Fruit fly (Drosophila melanogaster) whole organism, embryonic: ENCODE data around the gene eIF3l.

Experiments
- Adf1 ChIP-seq: fragments of 200-800 bp; sonication (Bioruptor generic); IDR thresholded peaks from 2 replicates; pipeline ENCODE4 v1.3.6; 2022; ENCODE audit warnings: missing biosample characterization, missing genetic modification characterization
- Atf-2 ChIP-seq: fragments of 200-800 bp; sonication (Bioruptor generic); optimal IDR thresholded peaks from 2 replicates; lab custom pipeline; 2016; ENCODE audit warnings: missing biosample characterization, missing genetic modification characterization
- Atf6 ChIP-seq: fragments of 200-800 bp; sonication (Bioruptor generic); IDR thresholded peaks from 2 replicates; pipeline ENCODE4 v1.3.6; 2022; ENCODE audit warnings: missing biosample characterization, missing genetic modification characterization
- CG10654 ChIP-seq: fragments of 200-800 bp; sonication (Bioruptor generic); optimal IDR thresholded peaks from 2 replicates; lab custom pipeline; 2016; ENCODE audit warnings: missing biosample characterization, missing genetic modification characterization
- CG11695 ChIP-seq: fragments of 200-800 bp; sonication (Bioruptor generic); IDR thresholded peaks from 3 replicates; pipeline ENCODE4 v1.3.6; 2022; ENCODE audit warnings: missing biosample characterization, missing genetic modification characterization
- CG12219 ChIP-seq: fragments of 200-800 bp; sonication (Bioruptor generic); optimal IDR thresholded peaks from 3 replicates; lab custom pipeline; 2018; ENCODE audit warnings: missing biosample characterization, mild to moderate bottlenecking, missing genetic modification characterization
- CG14050 ChIP-seq: fragments of 200-800 bp; sonication (Bioruptor generic); IDR thresholded peaks from 3 replicates; pipeline ENCODE4 v1.3.6; 2022; ENCODE audit warnings: missing biosample characterization, missing genetic modification characterization
- CG14860 ChIP-seq: fragments of 200-800 bp; sonication (Bioruptor generic); IDR thresholded peaks from 3 replicates; pipeline ENCODE4 v1.3.6; 2022; ENCODE audit warnings: missing biosample characterization, missing genetic modification characterization; ENCODE audit not compliant: partially characterized antibody
- CG15601 ChIP-seq: fragments of 200-800 bp; sonication (Bioruptor generic); optimal IDR thresholded peaks from 3 replicates; lab custom pipeline; 2019; ENCODE audit warnings: missing biosample characterization, mild to moderate bottlenecking, missing genetic modification characterization, moderate library complexity
- CG17328 ChIP-seq: fragments of 200-800 bp; sonication (Bioruptor generic); IDR thresholded peaks from 2 replicates; pipeline ENCODE4 v1.3.6; 2022; ENCODE audit warnings: missing biosample characterization, missing genetic modification characterization
- CG1832 ChIP-seq: fragments of 200-800 bp; sonication (Bioruptor generic); optimal IDR thresholded peaks from 2 replicates; lab custom pipeline; 2017; ENCODE audit warnings: missing biosample characterization, mild to moderate bottlenecking, missing genetic modification characterization, inconsistent platforms
- CG2120 ChIP-seq: fragments of 200-800 bp; sonication (Bioruptor generic); optimal IDR thresholded peaks from 3 replicates; lab custom pipeline; 2016; ENCODE audit warnings: missing biosample characterization, missing genetic modification characterization
- CG3163 ChIP-seq: fragments of 200-800 bp; sonication (Bioruptor generic); optimal IDR thresholded peaks from 3 replicates; lab custom pipeline; 2016; ENCODE audit warnings: missing biosample characterization, missing genetic modification characterization
- CG32532 ChIP-seq: fragments of 200-800 bp; sonication (Bioruptor generic); IDR thresholded peaks from 2 replicates; pipeline ENCODE4 v1.3.6; 2022; ENCODE audit warnings: missing biosample characterization, missing genetic modification characterization
- CG32767 ChIP-seq: fragments of 200-800 bp; sonication (Bioruptor generic); IDR thresholded peaks from 2 replicates; pipeline ENCODE4 v1.3.6; 2022; ENCODE audit warnings: missing biosample characterization, missing genetic modification characterization
- CG3281 ChIP-seq: fragments of 200-800 bp; sonication (Bioruptor generic); optimal IDR thresholded peaks from 3 replicates; lab custom pipeline; 2017; ENCODE audit warnings: missing biosample characterization, mild to moderate bottlenecking, missing genetic modification characterization
- CG4328 ChIP-seq: fragments of 200-800 bp; sonication (Bioruptor generic); optimal IDR thresholded peaks from 3 replicates; lab custom pipeline; 2017; ENCODE audit warnings: missing biosample characterization, missing genetic modification reagents, missing genetic modification characterization
- CG4707 ChIP-seq: fragments of 200-800 bp; sonication (Bioruptor generic); optimal IDR thresholded peaks from 2 replicates; lab custom pipeline; 2018; ENCODE audit warnings: missing biosample characterization, mild to moderate bottlenecking, missing genetic modification characterization, moderate library complexity
- CG6791 ChIP-seq: fragments of 200-800 bp; sonication (Bioruptor generic); IDR thresholded peaks from 3 replicates; pipeline ENCODE4 v1.3.6; 2022; ENCODE audit warnings: missing biosample characterization, missing genetic modification characterization; ENCODE audit not compliant: partially characterized antibody
- CG6854 ChIP-seq: fragments of 200-800 bp; sonication (Bioruptor generic); optimal IDR thresholded peaks from 3 replicates; lab custom pipeline; 2017; ENCODE audit warnings: missing biosample characterization, mild to moderate bottlenecking, missing genetic modification characterization
- CG7556 ChIP-seq: fragments of 200-800 bp; sonication (Bioruptor generic); optimal IDR thresholded peaks from 2 replicates; lab custom pipeline; 2017; ENCODE audit warnings: missing biosample characterization, mild to moderate bottlenecking, missing genetic modification characterization
- CHES-1-like ChIP-seq: fragments of 200-800 bp; sonication (Bioruptor generic); optimal IDR thresholded peaks from 2 replicates; lab custom pipeline; 2016; ENCODE audit warnings: missing biosample characterization, missing genetic modification characterization
- CrebB ChIP-seq: fragments of 200-800 bp; sonication (Bioruptor generic); optimal IDR thresholded peaks from 3 replicates; lab custom pipeline; 2018; ENCODE audit warnings: missing biosample characterization, mild to moderate bottlenecking, missing genetic modification characterization
- Dad ChIP-seq: fragments of 200-800 bp; sonication (Bioruptor generic); optimal IDR thresholded peaks from 3 replicates; lab custom pipeline; 2016; ENCODE audit warnings: missing biosample characterization, missing genetic modification characterization
- H2.0 ChIP-seq: fragments of 200-800 bp; sonication (Bioruptor generic); IDR thresholded peaks from 2 replicates; pipeline ENCODE4 v1.3.6; 2022; ENCODE audit warnings: missing biosample characterization, missing genetic modification characterization
- Hand ChIP-seq: fragments of 200-800 bp; sonication (Bioruptor generic); optimal IDR thresholded peaks from 2 replicates; lab custom pipeline; 2017; ENCODE audit warnings: mild to moderate bottlenecking, missing biosample characterization, missing genetic modification reagents, missing genetic modification characterization
- Hmr ChIP-seq: fragments of 200-800 bp; sonication (Bioruptor generic); optimal IDR thresholded peaks from 3 replicates; lab custom pipeline; 2017; ENCODE audit warnings: mild to moderate bottlenecking, missing biosample characterization, missing genetic modification reagents, missing genetic modification characterization
- MTF-1 ChIP-seq: fragments of 200-800 bp; sonication (Bioruptor generic); optimal IDR thresholded peaks from 2 replicates; lab custom pipeline; 2018; ENCODE audit warnings: missing biosample characterization, mild to moderate bottlenecking, missing genetic modification characterization, borderline replicate concordance
- Mes4 ChIP-seq: fragments of 200-800 bp; sonication (Bioruptor generic); optimal IDR thresholded peaks from 2 replicates; lab custom pipeline; 2016; ENCODE audit warnings: missing biosample characterization, missing genetic modification characterization
- Mrtf ChIP-seq: fragments of 200-800 bp; sonication (Bioruptor generic); IDR thresholded peaks from 3 replicates; pipeline ENCODE4 v1.3.6; 2022; ENCODE audit warnings: missing biosample characterization, missing genetic modification characterization
- Optix ChIP-seq: fragments of 200-800 bp; sonication (Bioruptor generic); IDR thresholded peaks from 3 replicates; pipeline ENCODE4 v1.3.6; 2022; ENCODE audit warnings: missing biosample characterization, missing genetic modification characterization
- PHDP ChIP-seq: fragments of 200-800 bp; sonication (Bioruptor generic); optimal IDR thresholded peaks from 3 replicates; lab custom pipeline; 2018; ENCODE audit warnings: missing biosample characterization, mild to moderate bottlenecking, missing genetic modification characterization, moderate library complexity
- Spps ChIP-seq: fragments of 200-800 bp; sonication (Bioruptor generic); optimal IDR thresholded peaks from 2 replicates; lab custom pipeline; 2018; ENCODE audit warnings: missing biosample characterization, mild to moderate bottlenecking, missing genetic modification characterization
- Vsx1 ChIP-seq: fragments of 200-800 bp; sonication (Bioruptor generic); optimal IDR thresholded peaks from 2 replicates; lab custom pipeline; 2017; ENCODE audit warnings: missing biosample characterization, mild to moderate bottlenecking, missing genetic modification characterization, missing genetic modification reagents
- ato ChIP-seq: fragments of 200-800 bp; sonication (Bioruptor generic); IDR thresholded peaks from 2 replicates; pipeline ENCODE4 v1.3.6; 2022; ENCODE audit warnings: missing biosample characterization, missing genetic modification characterization; ENCODE audit not compliant: partially characterized antibody
- caup ChIP-seq: fragments of 200-800 bp; sonication (Bioruptor generic); optimal IDR thresholded peaks from 3 replicates; lab custom pipeline; 2017; ENCODE audit warnings: missing biosample characterization, mild to moderate bottlenecking, missing genetic modification characterization, moderate library complexity; ENCODE audit not compliant: severe bottlenecking
- da ChIP-seq: fragments of 200-800 bp; sonication (Bioruptor generic); optimal IDR thresholded peaks from 2 replicates; lab custom pipeline; 2016; ENCODE audit warnings: missing biosample characterization, missing genetic modification characterization
- dpn ChIP-seq, 2 experiments: fragments of 200-800 bp; sonication (Bioruptor generic); optimal IDR thresholded peaks; 3 replicates each; lab custom pipeline; 2016; ENCODE audit warnings: missing biosample characterization in 2 of 2, missing genetic modification characterization in 2 of 2
- emc ChIP-seq: fragments of 200-800 bp; sonication (Bioruptor generic); optimal IDR thresholded peaks from 2 replicates; lab custom pipeline; 2016; ENCODE audit warnings: missing biosample characterization, missing genetic modification characterization
- ems ChIP-seq: fragments of 200-800 bp; sonication (Bioruptor generic); optimal IDR thresholded peaks from 3 replicates; lab custom pipeline; 2016; ENCODE audit warnings: missing biosample characterization, missing genetic modification characterization
- fd102C ChIP-seq: fragments of 200-800 bp; sonication (Bioruptor generic); optimal IDR thresholded peaks from 2 replicates; lab custom pipeline; 2018; ENCODE audit warnings: missing biosample characterization, mild to moderate bottlenecking, missing genetic modification characterization, moderate library complexity
- h ChIP-seq: fragments of >200 bp; optimal IDR thresholded peaks from 2 replicates; lab custom pipeline; 2017
- ind ChIP-seq: fragments of 200-800 bp; sonication (Bioruptor generic); optimal IDR thresholded peaks from 3 replicates; lab custom pipeline; 2016; ENCODE audit warnings: missing biosample characterization, missing genetic modification characterization
- org-1 ChIP-seq: fragments of 200-800 bp; sonication (Bioruptor generic); optimal IDR thresholded peaks from 2 replicates; lab custom pipeline; 2017; ENCODE audit warnings: missing biosample characterization, missing genetic modification characterization
- pfk ChIP-seq: fragments of 200-800 bp; sonication (Bioruptor generic); optimal IDR thresholded peaks from 2 replicates; lab custom pipeline; 2018; ENCODE audit warnings: missing biosample characterization, mild to moderate bottlenecking, missing genetic modification characterization, moderate library complexity
- repo ChIP-seq: fragments of 200-800 bp; sonication (Bioruptor generic); optimal IDR thresholded peaks from 2 replicates; lab custom pipeline; 2016; ENCODE audit warnings: missing biosample characterization, missing genetic modification characterization
- schlank ChIP-seq: fragments of 200-800 bp; sonication (Bioruptor generic); optimal IDR thresholded peaks from 2 replicates; lab custom pipeline; 2018; ENCODE audit warnings: missing biosample characterization, mild to moderate bottlenecking, missing genetic modification characterization
- sqz ChIP-seq: fragments of 200-800 bp; sonication (Bioruptor generic); optimal IDR thresholded peaks from 3 replicates; lab custom pipeline; 2018; ENCODE audit warnings: missing biosample characterization, mild to moderate bottlenecking, missing genetic modification characterization
- tap ChIP-seq: fragments of 200-800 bp; optimal IDR thresholded peaks from 3 replicates; lab custom pipeline; 2019; ENCODE audit warnings: missing biosample characterization, mild to moderate bottlenecking, missing genetic modification characterization, moderate library complexity
- tna ChIP-seq: fragments of 200-800 bp; sonication (Bioruptor generic); IDR thresholded peaks from 2 replicates; pipeline ENCODE4 v1.3.6; 2022; ENCODE audit warnings: missing biosample characterization, missing genetic modification characterization; ENCODE audit not compliant: partially characterized antibody
- unpg ChIP-seq: fragments of 200-800 bp; sonication (Bioruptor generic); optimal IDR thresholded peaks from 3 replicates; lab custom pipeline; 2018; ENCODE audit warnings: missing biosample characterization, mild to moderate bottlenecking, missing genetic modification characterization, moderate library complexity

eIF3l gene

dm6 chr3L:12124138-12124583 is 21.7 kb downstream of the eIF3l start (continued):
- peak; percentile 40 for TF ChIP-seq Vsx1 (GFP tag; lab: Kevin White, UChicago)
- no peak for TF ChIP-seq Hmr (GFP tag; lab: Kevin White, UChicago)
- no peak for TF ChIP-seq pfk (GFP tag; lab: Kevin White, UChicago)
- no peak for TF ChIP-seq Mrtf (GFP tag; lab: Robert Waterston, UW)
- no peak for TF ChIP-seq unpg (GFP tag; lab: Kevin White, UChicago)
- TF ChIP-seq CG14050 (GFP tag; lab: Robert Waterston, UW), result no peak
- peak; percentile 60 for TF ChIP-seq caup
- no peak for TF ChIP-seq h (lab: Kevin White, UChicago)
- peak; percentile 14 for TF ChIP-seq MTF-1 (GFP tag; lab: Kevin White, UChicago)
- TF ChIP-seq CG10654 (GFP tag; lab: Kevin White, UChicago), result no peak
- no peak for TF ChIP-seq Spps (tag; lab: Kevin White, UChicago)
- TF ChIP-seq CG3163, result no peak
- TF ChIP-seq CG11695 (GFP tag; lab: Robert Waterston, UW), result no peak
- TF ChIP-seq schlank (tag; lab: Kevin White, UChicago), result no peak
- TF ChIP-seq dpn (GFP tag; optimal IDR thresholded peaks at IDR 0.05; lab: Kevin White, UChicago), result no peak
- TF ChIP-seq emc (GFP tag; lab: Kevin White, UChicago), result no peak
- TF ChIP-seq CG6791, result no peak
- no peak for TF ChIP-seq fd102C (GFP tag; lab: Kevin White, UChicago)
- no peak for TF ChIP-seq tap (tag; lab: Kevin White, UChicago)
- TF ChIP-seq CrebB (tag; lab: Kevin White, UChicago), result peak; percentile 51
- TF ChIP-seq CG4707 (GFP tag; lab: Kevin White, UChicago), result no peak
- TF ChIP-seq ind (GFP tag; lab: Kevin White, UChicago), result no peak
- peak; percentile 28 for TF ChIP-seq CG3281 (GFP tag; lab: Kevin White, UChicago)
- peak; percentile 16; the same call in 1 of the 2 replicates for TF ChIP-seq tna (GFP tag; lab: Robert Waterston, UW)
- TF ChIP-seq Hand, result no peak
- no peak; the same call in 1 of the 2 replicates for TF ChIP-seq CG32532 (GFP tag; lab: Robert Waterston, UW)
- TF ChIP-seq Optix, result 0 out of 3 replicates have a peak, but pooled peaks have one; percentile 46
- TF ChIP-seq CG32767 (GFP tag; lab: Robert Waterston, UW), result peak; percentile 86
- TF ChIP-seq CHES-1-like, result no peak
- TF ChIP-seq CG1832 (GFP tag; lab: Kevin White, UChicago), result peak; percentile 89
- no peak for TF ChIP-seq repo
- TF ChIP-seq Adf1, result peak; percentile 73
- peak; percentile 13 for TF ChIP-seq CG6854 (GFP tag; lab: Kevin White, UChicago)
- no peak for TF ChIP-seq Atf-2 (GFP tag; lab: Kevin White, UChicago)
- peak; percentile 4 for TF ChIP-seq CG4328 (GFP tag; lab: Kevin White, UChicago)
- no peak for TF ChIP-seq CG17328 (GFP tag; lab: Robert Waterston, UW)
- no peak for TF ChIP-seq CG14860 (GFP tag; lab: Robert Waterston, UW)
- peak; percentile 3 for TF ChIP-seq CG2120 (GFP tag; lab: Kevin White, UChicago)
- TF ChIP-seq da, result no peak
- TF ChIP-seq PHDP (tag; lab: Kevin White, UChicago), result no peak
- TF ChIP-seq org-1 (GFP tag; lab: Kevin White, UChicago), result no peak
- no peak for TF ChIP-seq ems (GFP tag; lab: Kevin White, UChicago)
- no peak for TF ChIP-seq Dad (GFP tag; lab: Kevin White, UChicago)
- TF ChIP-seq Atf6, result peak; percentile 22; the same call in 1 of the 2 replicates
- peak; percentile 55 for TF ChIP-seq CG12219 (GFP tag; lab: Kevin White, UChicago)
- TF ChIP-seq H2.0, result no peak
- TF ChIP-seq ato (GFP tag; lab: Robert Waterston, UW), result no peak
- TF ChIP-seq CG7556 (GFP tag; lab: Kevin White, UChicago), result no peak
- peak; percentile 28 for TF ChIP-seq sqz (GFP tag; lab: Kevin White, UChicago)
- peak; percentile 6 for TF ChIP-seq CG15601 (tag; lab: Kevin White, UChicago)
- no peak for TF ChIP-seq Mes4 (GFP tag; lab: Kevin White, UChicago)
